Worm (Caenorhabditis elegans) whole organism, L1 larva: Measurements from ENCODE around the gene btb-12.
"Not testable (repeated sequence)": the region's sequence is repeated elsewhere in the genome, so short reads cannot be mapped to it uniquely, and the experiment has no call there.

Experiments used
- alr-1 ChIP-seq: fragments of 200-800 bp; sonication (Bioruptor generic); optimal IDR thresholded peaks from 2 replicates; lab custom pipeline; 2018; ENCODE audit warnings: borderline replicate concordance, mild to moderate bottlenecking, missing genetic modification characterization, missing compliant biosample characterization
- ceh-82 ChIP-seq, 3 experiments: fragments of 150-350 bp in 1 of 3; sonication (generic microtip) in 2 of 3; optimal IDR thresholded peaks; 2 replicates each; lab custom pipeline; 2014 to 2017; ENCODE audit warnings: missing biosample characterization in 3 of 3, missing genetic modification characterization in 3 of 3
- ces-1 ChIP-seq: fragments of 150-350 bp; optimal IDR thresholded peaks from 2 replicates; lab custom pipeline; 2014; ENCODE audit warnings: missing biosample characterization, missing genetic modification reagents, missing genetic modification characterization
- elt-3 ChIP-seq, 6 experiments: fragments of 150-350 bp in 1 of 6; sonication (generic microtip); optimal IDR thresholded peaks; 2 replicates each; lab custom pipeline; 2017 to 2018; ENCODE audit warnings: missing biosample characterization in 6 of 6, missing genetic modification characterization in 6 of 6, inconsistent platforms in 1 of 6
- fos-1 ChIP-seq: fragments of 150-350 bp; optimal IDR thresholded peaks from 2 replicates; lab custom pipeline; 2014; ENCODE audit warnings: missing biosample characterization, missing genetic modification characterization
- lin-14 ChIP-seq: fragments of 200-800 bp; sonication (Bioruptor generic); optimal IDR thresholded peaks from 2 replicates; lab custom pipeline; 2018; ENCODE audit warnings: mild to moderate bottlenecking, missing genetic modification characterization, moderate library complexity, missing compliant biosample characterization
- lin-15B ChIP-seq: fragments of 150-350 bp; sonication (generic microtip); optimal IDR thresholded peaks from 3 replicates; lab custom pipeline; 2014; ENCODE audit warnings: missing biosample characterization, missing genetic modification characterization
- nhr-11 ChIP-seq: fragments of 150-350 bp; optimal IDR thresholded peaks from 2 replicates; lab custom pipeline; 2014; ENCODE audit warnings: missing biosample characterization, missing genetic modification characterization
- nhr-28 ChIP-seq: fragments of 150-350 bp; optimal IDR thresholded peaks from 2 replicates; lab custom pipeline; 2014; ENCODE audit warnings: missing biosample characterization, missing genetic modification characterization
- zag-1 ChIP-seq: fragments of 150-350 bp; optimal IDR thresholded peaks from 2 replicates; lab custom pipeline; 2014; ENCODE audit warnings: missing biosample characterization, missing genetic modification characterization

DNA sequence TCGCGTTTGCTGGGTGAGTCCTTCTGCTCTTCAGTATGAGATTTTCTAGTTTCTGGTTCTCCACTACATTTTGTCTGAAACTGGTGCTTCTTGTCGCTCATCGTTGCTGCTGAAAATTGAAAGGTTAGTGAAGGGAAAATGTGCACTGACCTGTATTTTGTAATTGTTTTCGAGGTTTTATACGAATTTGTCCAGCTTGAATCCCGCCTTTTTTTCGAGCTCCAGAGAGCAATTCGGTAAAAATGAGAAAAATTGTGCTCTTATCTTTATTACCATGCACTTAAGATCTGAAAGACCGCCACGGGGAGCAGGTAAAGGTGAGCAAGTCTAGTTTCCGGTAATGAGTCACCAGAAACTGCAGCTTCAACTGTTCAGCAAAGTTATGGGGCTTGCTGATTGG lies 27.2 kb upstream of the btb-12 start, which contains the start of gene C08E3.15:
- TF ChIP-seq ceh-82 (tag; optimal IDR thresholded peaks at IDR 0.05; lab: Kevin White, UChicago); nhr-11 (tag; lab: Kevin White, UChicago); lin-15B (tag; lab: Kevin White, UChicago); ces-1 (GFP tag; lab: Kevin White, UChicago); alr-1; nhr-28; zag-1 (tag; lab: Kevin White, UChicago); elt-3 (tag; optimal IDR thresholded peaks at IDR 0.05; lab: Kevin White, UChicago); lin-14; fos-1 (tag; lab: Kevin White, UChicago): not testable (repeated sequence)
